Fruit fly (Drosophila melanogaster) whole organism, adult: ENCODE results near the gene CG46515.
"Not testable (repeated sequence)": the region's sequence is repeated elsewhere in the genome, so short reads cannot be mapped to it uniquely, and the experiment has no call there.

Experiments
- CG12768 ChIP-seq: fragments of 200-800 bp; sonication (Bioruptor generic); optimal IDR thresholded peaks from 2 replicates; lab custom pipeline; 2017; ENCODE audit warnings: missing biosample characterization, missing genetic modification characterization, mild to moderate bottlenecking, moderate library complexity, missing genetic modification reagents
- toe ChIP-seq: fragments of 200-800 bp; sonication (Bioruptor generic); optimal IDR thresholded peaks from 2 replicates; lab custom pipeline; 2016; ENCODE audit warnings: missing biosample characterization, missing genetic modification characterization

dm6 chrX:22217079-22217478 is 15.1 kb downstream of the CG46515 start, which contains the start of gene CG46517:
- not testable (repeated sequence) for TF ChIP-seq toe, CG12768 (GFP tag; lab: Kevin White, UChicago)
